Worm (Caenorhabditis elegans) whole organism, L2 larva: ENCODE results near the gene cdh-8.
"Not testable (repeated sequence)": the region's sequence is repeated elsewhere in the genome, so short reads cannot be mapped to it uniquely, and the experiment has no call there.

ENCODE experiments used
- C34F6.9 ChIP-seq: fragments of 150-350 bp; optimal IDR thresholded peaks from 2 replicates; lab custom pipeline; 2014; ENCODE audit warnings: missing biosample characterization, missing genetic modification characterization
- F13H6.1 ChIP-seq: sonication (generic microtip); optimal IDR thresholded peaks from 2 replicates; lab custom pipeline; 2016; ENCODE audit warnings: missing genetic modification characterization, missing compliant biosample characterization
- R02D3.7 ChIP-seq: fragments of 150-350 bp; optimal IDR thresholded peaks from 2 replicates; lab custom pipeline; 2014; ENCODE audit warnings: missing biosample characterization, missing genetic modification characterization
- Y55F3AM.14 ChIP-seq: fragments of 200-800 bp; sonication (Bioruptor generic); optimal IDR thresholded peaks from 2 replicates; lab custom pipeline; 2018; ENCODE audit warnings: mild to moderate bottlenecking, missing genetic modification characterization, missing compliant biosample characterization
- ZK546.5 ChIP-seq: sonication (generic microtip); optimal IDR thresholded peaks from 2 replicates; lab custom pipeline; 2017; ENCODE audit warnings: missing biosample characterization, missing genetic modification characterization
- alr-1 ChIP-seq: fragments of 150-350 bp; optimal IDR thresholded peaks from 2 replicates; lab custom pipeline; 2014; ENCODE audit warnings: missing biosample characterization, missing genetic modification characterization
- aly-2 ChIP-seq: fragments of 150-350 bp; optimal IDR thresholded peaks from 2 replicates; lab custom pipeline; 2014; ENCODE audit warnings: missing biosample characterization, missing genetic modification characterization
- ama-1 ChIP-seq: fragments of 150-350 bp; optimal IDR thresholded peaks from 2 replicates; lab custom pipeline; 2018; ENCODE audit warnings: inconsistent platforms
- blmp-1 ChIP-seq: sonication (generic microtip); optimal IDR thresholded peaks from 2 replicates; lab custom pipeline; 2017; ENCODE audit warnings: missing genetic modification characterization, mild to moderate bottlenecking, missing compliant biosample characterization, antibody characterized with exemption, moderate library complexity; ENCODE audit not compliant: insufficient read depth
- ceh-16 ChIP-seq: fragments of 150-350 bp; optimal IDR thresholded peaks from 2 replicates; lab custom pipeline; 2014; ENCODE audit warnings: missing biosample characterization, missing genetic modification characterization
- ceh-82 ChIP-seq: fragments of 150-350 bp; optimal IDR thresholded peaks from 2 replicates; lab custom pipeline; 2014; ENCODE audit warnings: missing biosample characterization, missing genetic modification characterization
- crh-2 ChIP-seq: sonication (generic microtip); optimal IDR thresholded peaks from 2 replicates; lab custom pipeline; 2017; ENCODE audit warnings: missing biosample characterization, missing genetic modification characterization
- egl-27 ChIP-seq: sonication (generic microtip); optimal IDR thresholded peaks from 3 replicates; lab custom pipeline; 2017; ENCODE audit warnings: missing biosample characterization, missing genetic modification reagents, missing genetic modification characterization
- elt-1 ChIP-seq: fragments of 150-350 bp; optimal IDR thresholded peaks from 2 replicates; lab custom pipeline; 2014; ENCODE audit warnings: missing biosample characterization, missing genetic modification characterization
- elt-3 ChIP-seq: sonication (generic microtip); optimal IDR thresholded peaks from 2 replicates; lab custom pipeline; 2017; ENCODE audit warnings: missing biosample characterization, missing genetic modification characterization
- fos-1 ChIP-seq: fragments of 150-350 bp; optimal IDR thresholded peaks from 2 replicates; lab custom pipeline; 2014; ENCODE audit warnings: missing biosample characterization, missing genetic modification characterization
- gmeb-1 ChIP-seq: fragments of 150-350 bp; optimal IDR thresholded peaks from 2 replicates; lab custom pipeline; 2014; ENCODE audit warnings: missing biosample characterization, missing genetic modification characterization
- lin-11 ChIP-seq: fragments of 150-350 bp; sonication (generic microtip); optimal IDR thresholded peaks from 2 replicates; lab custom pipeline; 2014; ENCODE audit warnings: missing biosample characterization, missing genetic modification characterization, inconsistent platforms, mixed read lengths
- lin-13 ChIP-seq: fragments of 150-350 bp; optimal IDR thresholded peaks from 2 replicates; lab custom pipeline; 2014; ENCODE audit warnings: missing biosample characterization, missing genetic modification reagents, missing genetic modification characterization
- lin-39 ChIP-seq: fragments of 150-350 bp; optimal IDR thresholded peaks from 2 replicates; lab custom pipeline; 2014; ENCODE audit warnings: missing biosample characterization, missing genetic modification reagents, missing genetic modification characterization
- lsy-2 ChIP-seq, 2 experiments: fragments of 150-350 bp in 1 of 2; sonication (generic microtip) in 1 of 2; optimal IDR thresholded peaks; 2 replicates each; lab custom pipeline; 2014 to 2017; ENCODE audit warnings: missing biosample characterization in 2 of 2, missing genetic modification characterization in 2 of 2
- mab-5 ChIP-seq: fragments of 150-350 bp; optimal IDR thresholded peaks from 2 replicates; lab custom pipeline; 2014; ENCODE audit warnings: missing biosample characterization, missing genetic modification characterization
- mbf-1 ChIP-seq: sonication (generic microtip); optimal IDR thresholded peaks from 2 replicates; lab custom pipeline; 2017; ENCODE audit warnings: missing biosample characterization, missing genetic modification characterization
- mdl-1 ChIP-seq, 2 experiments: fragments of 150-350 bp in 1 of 2; sonication (generic microtip) in 1 of 2; optimal IDR thresholded peaks; 2 replicates each; lab custom pipeline; 2017; ENCODE audit warnings: missing biosample characterization in 2 of 2, missing genetic modification characterization in 2 of 2
- nhr-10 ChIP-seq: sonication (generic microtip); optimal IDR thresholded peaks from 2 replicates; lab custom pipeline; 2017; ENCODE audit warnings: missing biosample characterization, missing genetic modification characterization
- nhr-129 ChIP-seq: fragments of 150-350 bp; optimal IDR thresholded peaks from 2 replicates; lab custom pipeline; 2014; ENCODE audit warnings: missing biosample characterization, missing genetic modification characterization
- nhr-21 ChIP-seq: fragments of 150-350 bp; optimal IDR thresholded peaks from 2 replicates; lab custom pipeline; 2014; ENCODE audit warnings: missing biosample characterization, missing genetic modification characterization
- nhr-25 ChIP-seq: fragments of 150-350 bp; sonication (generic microtip); optimal IDR thresholded peaks from 3 replicates; lab custom pipeline; 2014; ENCODE audit warnings: missing biosample characterization, missing genetic modification characterization
- nhr-6 ChIP-seq: fragments of 150-350 bp; optimal IDR thresholded peaks from 2 replicates; lab custom pipeline; 2014; ENCODE audit warnings: missing biosample characterization, missing genetic modification characterization
- nhr-77 ChIP-seq: fragments of 150-350 bp; optimal IDR thresholded peaks from 2 replicates; lab custom pipeline; 2014; ENCODE audit warnings: missing biosample characterization, missing genetic modification characterization
- sem-4 ChIP-seq: fragments of 150-350 bp; optimal IDR thresholded peaks from 2 replicates; lab custom pipeline; 2014; ENCODE audit warnings: missing biosample characterization, missing genetic modification reagents, missing genetic modification characterization
- sma-3 ChIP-seq: sonication (generic microtip); optimal IDR thresholded peaks from 2 replicates; lab custom pipeline; 2016; ENCODE audit warnings: missing genetic modification reagents, missing genetic modification characterization, missing compliant biosample characterization
- sma-9 ChIP-seq, 2 experiments: fragments of 150-350 bp in 1 of 2; sonication (generic microtip) in 1 of 2; optimal IDR thresholded peaks; 2 replicates each; lab custom pipeline; 2014 to 2016; ENCODE audit warnings: missing genetic modification characterization in 2 of 2, mild to moderate bottlenecking in 1 of 2, missing biosample characterization in 1 of 2, missing compliant biosample characterization in 1 of 2, missing genetic modification reagents in 1 of 2, moderate library complexity in 1 of 2
- snpc-4 ChIP-seq: fragments of 150-350 bp; optimal IDR thresholded peaks from 2 replicates; lab custom pipeline; 2014; ENCODE audit warnings: missing biosample characterization, missing genetic modification characterization
- unc-55 ChIP-seq: fragments of 150-350 bp; sonication (generic microtip); optimal IDR thresholded peaks from 3 replicates; lab custom pipeline; 2014; ENCODE audit warnings: missing biosample characterization, missing genetic modification reagents, missing genetic modification characterization
- zag-1 ChIP-seq: fragments of 150-350 bp; optimal IDR thresholded peaks from 2 replicates; lab custom pipeline; 2014; ENCODE audit warnings: missing biosample characterization, missing genetic modification characterization
- ztf-1 ChIP-seq: fragments of 200-800 bp; sonication (Bioruptor generic); conservative IDR thresholded peaks from 2 replicates; pipeline ENCODE4 v1.3.6; 2022; ENCODE audit warnings: missing genetic modification characterization, missing compliant biosample characterization
- ztf-4 ChIP-seq: fragments of 150-350 bp; optimal IDR thresholded peaks from 2 replicates; lab custom pipeline; 2014; ENCODE audit warnings: missing biosample characterization, missing genetic modification characterization

cdh-8 gene

ce11 chrIV:383135-383731 lies 43.6 kb downstream of the cdh-8 start, which contains the start of gene spl-1:
Gene spl-1, minus strand, starts transcription at chrIV:383185.
- TF ChIP-seq sma-3 (no peak), fos-1 (tag; lab: Kevin White, UChicago) (peak; percentile 75), nhr-129 (no peak), crh-2 (tag; lab: Kevin White, UChicago) (peak; percentile 73), gmeb-1 (peak; percentile 4)

DNA sequence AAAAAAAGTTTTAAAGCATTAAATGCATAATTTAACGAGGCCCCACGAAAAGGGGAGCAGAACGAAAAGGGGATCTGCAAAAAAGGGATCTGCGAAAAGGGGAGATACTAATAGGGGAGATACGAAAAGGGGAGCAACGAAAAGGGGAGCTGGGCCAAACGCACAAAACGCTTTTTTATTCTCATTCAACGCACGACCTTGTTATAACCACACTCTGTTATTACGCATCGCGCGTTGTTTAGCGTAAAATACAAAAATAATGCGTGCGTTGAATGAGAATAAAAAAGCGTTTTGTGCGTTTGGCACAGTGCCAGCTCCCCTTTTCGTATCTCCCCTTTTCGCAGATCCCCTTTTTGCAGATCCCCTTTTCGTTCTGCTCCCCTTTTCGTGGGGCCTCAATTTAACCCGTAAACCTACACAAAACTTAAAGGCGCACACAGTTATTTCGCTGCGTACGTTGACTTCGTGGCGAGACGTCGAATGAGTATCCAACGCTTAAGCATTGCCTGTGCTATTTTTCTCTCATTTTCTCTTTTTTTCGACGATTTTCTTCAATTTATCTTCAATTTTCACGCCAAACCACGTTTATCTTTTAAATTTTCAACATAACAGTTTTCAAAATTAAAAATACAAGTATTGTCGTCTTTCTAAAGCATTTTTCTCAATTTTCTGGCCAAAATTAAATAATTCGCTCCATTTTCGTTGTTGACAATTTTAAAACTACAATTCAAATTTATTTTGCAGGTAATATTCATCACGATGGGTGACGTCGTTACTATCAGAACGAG lies 45.7 kb downstream of the cdh-8 start, which contains the start of gene rps-24:
Gene rps-24 (plus strand): TSS at position 738 of the 788 bp plus-strand sequence.
- TF ChIP-seq snpc-4 (tag; lab: Kevin White, UChicago) (peak; percentile 64), R02D3.7 (peak; percentile 86), nhr-21 (tag; lab: Kevin White, UChicago) (peak; percentile 81), nhr-77 (peak; percentile 28), unc-55 (peak; percentile 97), sem-4 (peak; percentile 80), lin-13 (peak; percentile 93), fos-1 (tag; lab: Kevin White, UChicago) (peak; percentile 76), gmeb-1 (peak; percentile 80), crh-2 (tag; lab: Kevin White, UChicago) (peak; percentile 93), C34F6.9 (tag; lab: Kevin White, UChicago) (peak; percentile 88), ama-1 (lab: Kevin White, UChicago) (peak; percentile 15), nhr-129 (peak; percentile 95), lin-11 (tag; lab: Kevin White, UChicago) (peak; percentile 60), blmp-1 (peak; percentile 49), lin-39 (tag; lab: Kevin White, UChicago) (peak; percentile 44), lsy-2 (tag; optimal IDR thresholded peaks at IDR 0.05; lab: Kevin White, UChicago) (peak; percentile 86 to 94), F13H6.1 (tag; lab: Kevin White, UChicago) (peak; percentile 94), egl-27 (peak; percentile 69), nhr-6 (tag; lab: Kevin White, UChicago) (peak; percentile 80), sma-9 (GFP tag; optimal IDR thresholded peaks at IDR 0.05; lab: Kevin White, UChicago) (peak; percentile 86), sma-3 (peak; percentile 97), Y55F3AM.14 (peak; percentile 83), zag-1 (tag; lab: Kevin White, UChicago) (peak; percentile 53), mab-5 (peak; percentile 87), mdl-1 (tag; optimal IDR thresholded peaks at IDR 0.05; lab: Kevin White, UChicago) (peak; percentile 0 to 38), ZK546.5 (tag; lab: Kevin White, UChicago) (peak; percentile 65), ceh-82 (tag; lab: Kevin White, UChicago) (peak; percentile 51), nhr-25 (tag; lab: Kevin White, UChicago) (peak; percentile 81), ztf-4 (tag; lab: Kevin White, UChicago) (peak; percentile 64)
- not testable (repeated sequence) for TF ChIP-seq sma-9 (tag; optimal IDR thresholded peaks at IDR 0.05; lab: Kevin White, UChicago)

- TF ChIP-seq nhr-6 (tag; lab: Kevin White, UChicago): no peak
- no peak for TF ChIP-seq sem-4
- no peak for TF ChIP-seq C34F6.9 (tag; lab: Kevin White, UChicago)
- no peak for TF ChIP-seq ZK546.5 (tag; lab: Kevin White, UChicago)
- no peak for TF ChIP-seq lsy-2 (tag; optimal IDR thresholded peaks at IDR 0.05; lab: Kevin White, UChicago)
These were observed 47.0 kb downstream of the cdh-8 start, which contains the start of gene T07A9.14 for ce11 chrIV:386576-386975. Gene T07A9.14, plus strand, starts transcription at chrIV:386699.

ce11 chrIV:387283-388048 lies 47.9 kb downstream of the cdh-8 start:
- TF ChIP-seq alr-1 (tag; lab: Kevin White, UChicago): no peak
- TF ChIP-seq R02D3.7: no peak
- TF ChIP-seq zag-1 (tag; lab: Kevin White, UChicago): no peak
- TF ChIP-seq nhr-10 (tag; lab: Kevin White, UChicago): no peak
- no peak for TF ChIP-seq ztf-1 (GFP tag; lab: Robert Waterston, UW)
- no peak for TF ChIP-seq sem-4
- TF ChIP-seq nhr-25 (tag; lab: Kevin White, UChicago): no peak
- TF ChIP-seq ceh-16 (tag; lab: Kevin White, UChicago): no peak
- TF ChIP-seq lin-13: no peak
- no peak for TF ChIP-seq ama-1 (lab: Kevin White, UChicago)
- TF ChIP-seq aly-2 (tag; lab: Kevin White, UChicago): no peak
- no peak for TF ChIP-seq mbf-1 (tag; lab: Kevin White, UChicago)
- TF ChIP-seq F13H6.1 (tag; lab: Kevin White, UChicago): no peak
- no peak for TF ChIP-seq Y55F3AM.14
- TF ChIP-seq elt-1 (tag; lab: Kevin White, UChicago): no peak
- no peak for TF ChIP-seq elt-3 (tag; lab: Kevin White, UChicago)
- TF ChIP-seq lsy-2 (tag; optimal IDR thresholded peaks at IDR 0.05; lab: Kevin White, UChicago): no peak
- TF ChIP-seq gmeb-1: no peak
